Worm (Caenorhabditis elegans) whole organism, early embryonic: Measurements from ENCODE around the gene C32D5.7.

ENCODE experiments used
- B0310.2 ChIP-seq: sonication (generic microtip); optimal IDR thresholded peaks from 2 replicates; lab custom pipeline; 2016; ENCODE audit warnings: mild to moderate bottlenecking, missing genetic modification characterization, missing compliant biosample characterization
- aly-1 ChIP-seq: sonication (generic microtip); optimal IDR thresholded peaks from 2 replicates; lab custom pipeline; 2016; ENCODE audit warnings: missing genetic modification characterization, missing compliant biosample characterization
- ama-1 ChIP-seq: fragments of 150-350 bp; optimal IDR thresholded peaks from 2 replicates; lab custom pipeline; 2014
- ceh-13 ChIP-seq: fragments of 200-800 bp; sonication (Bioruptor generic); optimal IDR thresholded peaks from 2 replicates; lab custom pipeline; 2018; ENCODE audit warnings: mild to moderate bottlenecking, missing genetic modification characterization, missing compliant biosample characterization
- flt-1 ChIP-seq: fragments of 200-800 bp; sonication (Bioruptor generic); IDR thresholded peaks from 2 replicates; pipeline ENCODE4 v1.3.6; 2022; ENCODE audit warnings: missing genetic modification characterization, missing compliant biosample characterization
- hmbx-1 ChIP-seq: sonication (generic microtip); optimal IDR thresholded peaks from 2 replicates; lab custom pipeline; 2016; ENCODE audit warnings: mild to moderate bottlenecking, missing genetic modification characterization, missing compliant biosample characterization
- hmg-4 ChIP-seq: fragments of 200-800 bp; sonication (Bioruptor generic); optimal IDR thresholded peaks from 2 replicates; lab custom pipeline; 2018; ENCODE audit warnings: mild to moderate bottlenecking, missing genetic modification characterization, missing compliant biosample characterization
- pes-1 ChIP-seq: fragments of 200-800 bp; sonication (Bioruptor generic); IDR thresholded peaks from 2 replicates; pipeline ENCODE4 v1.3.6; 2022; ENCODE audit warnings: missing genetic modification reagents, missing genetic modification characterization, missing compliant biosample characterization
- tbx-11 ChIP-seq: fragments of 200-800 bp; sonication (Bioruptor generic); IDR thresholded peaks from 2 replicates; pipeline ENCODE4 v1.3.6; 2022; ENCODE audit warnings: missing genetic modification characterization, missing compliant biosample characterization
- tra-4 ChIP-seq: sonication (generic microtip); optimal IDR thresholded peaks from 2 replicates; lab custom pipeline; 2017; ENCODE audit warnings: missing genetic modification characterization, missing compliant biosample characterization

DNA sequence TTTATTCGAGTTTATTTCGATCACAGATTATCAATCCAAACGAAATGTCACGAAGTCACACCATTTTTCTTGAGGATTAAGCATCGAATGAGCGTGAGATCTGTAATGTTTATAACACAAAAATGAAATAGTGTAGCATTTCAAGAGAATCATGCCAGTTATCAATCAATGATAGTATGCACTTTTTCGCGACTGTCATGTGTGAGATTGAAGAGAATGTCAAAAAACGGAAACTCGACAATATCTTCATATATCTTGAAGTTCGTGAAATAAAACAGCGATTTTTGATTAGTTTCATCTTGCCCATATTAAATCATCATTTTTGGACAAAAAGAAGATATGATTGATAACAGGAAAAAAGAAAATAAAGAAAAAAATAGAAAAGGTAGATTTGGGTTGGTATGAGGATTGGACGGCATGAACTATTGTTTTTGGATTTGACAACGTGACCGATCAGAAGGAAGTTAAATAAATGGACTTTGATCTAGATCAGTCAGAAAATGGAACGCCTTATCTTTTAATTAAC, 39.3 kb upstream of the C32D5.7 start:
- TF ChIP-seq aly-1 (tag; lab: Kevin White, UChicago) (no peak), pes-1 (GFP tag; lab: Robert Waterston, UW) (no peak), hmg-4 (GFP tag; lab: Kevin White, UChicago) (no peak), ceh-13 (GFP tag; lab: Kevin White, UChicago) (no peak), flt-1 (GFP tag; lab: Robert Waterston, UW) (no peak), ama-1 (lab: Kevin White, UChicago) (no peak), tbx-11 (no peak), B0310.2 (tag; lab: Kevin White, UChicago) (no peak), hmbx-1 (tag; lab: Kevin White, UChicago) (no peak), tra-4 (tag; lab: Kevin White, UChicago) (no peak)
